Fruit fly (Drosophila melanogaster) whole organism, prepupa: Measurements from ENCODE around the gene CG5966.

Source experiments
- CG10631 ChIP-seq: fragments of 200-800 bp; sonication (Bioruptor generic); optimal IDR thresholded peaks from 2 replicates; lab custom pipeline; 2016; ENCODE audit warnings: missing biosample characterization, missing genetic modification characterization
- CG10669 ChIP-seq: fragments of 200-800 bp; sonication (Bioruptor generic); optimal IDR thresholded peaks from 3 replicates; lab custom pipeline; 2018; ENCODE audit warnings: missing biosample characterization, mild to moderate bottlenecking, missing genetic modification characterization, moderate library complexity
- CG11294 ChIP-seq: fragments of 200-800 bp; sonication (Bioruptor generic); IDR thresholded peaks from 2 replicates; pipeline ENCODE4 v1.3.6; 2022; ENCODE audit warnings: missing biosample characterization, missing genetic modification characterization
- CG11762 ChIP-seq: fragments of 200-800 bp; sonication (Bioruptor generic); optimal IDR thresholded peaks from 3 replicates; lab custom pipeline; 2016; ENCODE audit warnings: missing biosample characterization, missing genetic modification characterization; ENCODE audit not compliant: insufficient read depth
- CG11902 ChIP-seq: fragments of 200-800 bp; sonication (Bioruptor generic); optimal IDR thresholded peaks from 3 replicates; lab custom pipeline; 2016; ENCODE audit warnings: missing biosample characterization, missing genetic modification characterization
- CG15336 ChIP-seq: fragments of 200-800 bp; sonication (Bioruptor generic); IDR thresholded peaks from 2 replicates; pipeline ENCODE4 v1.3.6; 2022; ENCODE audit warnings: missing biosample characterization, missing genetic modification characterization
- CG3032 ChIP-seq: fragments of 200-800 bp; optimal IDR thresholded peaks from 2 replicates; lab custom pipeline; 2019; ENCODE audit warnings: missing biosample characterization, mild to moderate bottlenecking, missing genetic modification characterization, moderate library complexity
- CG31627 ChIP-seq: fragments of 200-800 bp; sonication (Bioruptor generic); optimal IDR thresholded peaks from 3 replicates; lab custom pipeline; 2016; ENCODE audit warnings: missing biosample characterization, missing genetic modification characterization
- CG32006 ChIP-seq: fragments of 200-800 bp; sonication (Bioruptor generic); optimal IDR thresholded peaks from 3 replicates; lab custom pipeline; 2017; ENCODE audit warnings: missing biosample characterization, mild to moderate bottlenecking, missing genetic modification characterization
- CG34406 ChIP-seq: fragments of 200-800 bp; sonication (Bioruptor generic); optimal IDR thresholded peaks from 3 replicates; lab custom pipeline; 2016; ENCODE audit warnings: missing biosample characterization, missing genetic modification characterization
- CG3919 ChIP-seq: fragments of 200-800 bp; sonication (Bioruptor generic); optimal IDR thresholded peaks from 3 replicates; lab custom pipeline; 2016; ENCODE audit warnings: missing biosample characterization, missing genetic modification characterization
- CG4318 ChIP-seq: fragments of 200-800 bp; sonication (Bioruptor generic); optimal IDR thresholded peaks from 3 replicates; lab custom pipeline; 2017; ENCODE audit warnings: missing biosample characterization, mild to moderate bottlenecking, missing genetic modification characterization
- CG6163 ChIP-seq: fragments of 200-800 bp; sonication (Bioruptor generic); IDR thresholded peaks from 3 replicates; pipeline ENCODE4 v1.3.6; 2022; ENCODE audit warnings: missing biosample characterization, missing genetic modification characterization
- CG6792 ChIP-seq: fragments of 200-800 bp; sonication (Bioruptor generic); optimal IDR thresholded peaks from 3 replicates; lab custom pipeline; 2016; ENCODE audit warnings: missing biosample characterization, missing genetic modification characterization
- CG7368 ChIP-seq: fragments of 200-800 bp; sonication (Bioruptor generic); optimal IDR thresholded peaks from 3 replicates; lab custom pipeline; 2016; ENCODE audit warnings: missing biosample characterization, missing genetic modification characterization
- CG8119 ChIP-seq: fragments of 200-800 bp; sonication (Bioruptor generic); IDR thresholded peaks from 3 replicates; pipeline ENCODE4 v1.3.6; 2022; ENCODE audit warnings: missing biosample characterization, missing genetic modification characterization
- CG8319 ChIP-seq: fragments of 200-800 bp; sonication (Bioruptor generic); optimal IDR thresholded peaks from 3 replicates; lab custom pipeline; 2016; ENCODE audit warnings: missing biosample characterization, missing genetic modification characterization
- CG8632 ChIP-seq: fragments of 200-800 bp; sonication (Bioruptor generic); optimal IDR thresholded peaks from 3 replicates; lab custom pipeline; 2016; ENCODE audit warnings: missing biosample characterization, missing genetic modification characterization
- CG9139 ChIP-seq: fragments of 200-800 bp; sonication (Bioruptor generic); optimal IDR thresholded peaks from 3 replicates; lab custom pipeline; 2017; ENCODE audit warnings: missing biosample characterization, mild to moderate bottlenecking, missing genetic modification characterization
- Eip75B ChIP-seq: fragments of 200-800 bp; sonication (Bioruptor generic); optimal IDR thresholded peaks from 3 replicates; lab custom pipeline; 2016; ENCODE audit warnings: missing biosample characterization, missing genetic modification characterization
- Eip78C ChIP-seq: fragments of 200-800 bp; sonication (Bioruptor generic); peaks from one replicate; lab custom pipeline; 2016; ENCODE audit warnings: missing biosample characterization, missing genetic modification characterization
- Eip93F ChIP-seq: fragments of 200-800 bp; sonication (Bioruptor generic); optimal IDR thresholded peaks from 2 replicates; lab custom pipeline; 2016; ENCODE audit warnings: missing biosample characterization, mild to moderate bottlenecking, missing genetic modification characterization
- Ets96B ChIP-seq: fragments of 200-800 bp; optimal IDR thresholded peaks from 2 replicates; lab custom pipeline; 2019; ENCODE audit warnings: missing biosample characterization, mild to moderate bottlenecking, missing genetic modification characterization, moderate library complexity
- Hr38 ChIP-seq: sonication (Bioruptor generic); optimal IDR thresholded peaks from 2 replicates; lab custom pipeline; 2016; ENCODE audit warnings: missing biosample characterization, missing genetic modification characterization
- Hr4 ChIP-seq: fragments of 200-800 bp; sonication (Bioruptor generic); optimal IDR thresholded peaks from 3 replicates; lab custom pipeline; 2016; ENCODE audit warnings: missing biosample characterization, missing genetic modification characterization
- Lpt ChIP-seq: fragments of 200-800 bp; sonication (Bioruptor generic); optimal IDR thresholded peaks from 3 replicates; lab custom pipeline; 2016; ENCODE audit warnings: missing biosample characterization, missing genetic modification characterization
- Met ChIP-seq: fragments of 200-800 bp; sonication (Bioruptor generic); optimal IDR thresholded peaks from 3 replicates; lab custom pipeline; 2016; ENCODE audit warnings: missing biosample characterization, missing genetic modification characterization
- OdsH ChIP-seq: fragments of 200-800 bp; sonication (Bioruptor generic); optimal IDR thresholded peaks from 3 replicates; lab custom pipeline; 2016; ENCODE audit warnings: missing biosample characterization, missing genetic modification characterization
- Smox ChIP-seq: fragments of 200-800 bp; sonication (Bioruptor generic); optimal IDR thresholded peaks from 3 replicates; lab custom pipeline; 2016; ENCODE audit warnings: missing biosample characterization, missing genetic modification characterization
- Sox14 ChIP-seq: fragments of 200-800 bp; sonication (Bioruptor generic); optimal IDR thresholded peaks from 3 replicates; lab custom pipeline; 2016; ENCODE audit warnings: missing biosample characterization, missing genetic modification characterization
- achi ChIP-seq: fragments of 200-800 bp; sonication (Bioruptor generic); optimal IDR thresholded peaks from 3 replicates; lab custom pipeline; 2016; ENCODE audit warnings: missing biosample characterization, missing genetic modification characterization
- acj6 ChIP-seq: fragments of 200-800 bp; sonication (Bioruptor generic); optimal IDR thresholded peaks from 3 replicates; lab custom pipeline; 2016; ENCODE audit warnings: missing biosample characterization, missing genetic modification characterization
- cyc ChIP-seq: fragments of 200-800 bp; sonication (Bioruptor generic); optimal IDR thresholded peaks from 3 replicates; lab custom pipeline; 2016; ENCODE audit warnings: missing biosample characterization, missing genetic modification characterization
- dac ChIP-seq: fragments of 200-800 bp; sonication (Bioruptor generic); optimal IDR thresholded peaks from 2 replicates; lab custom pipeline; 2017; ENCODE audit warnings: missing biosample characterization, mild to moderate bottlenecking, missing genetic modification characterization
- dsx ChIP-seq: fragments of 200-800 bp; optimal IDR thresholded peaks from 3 replicates; lab custom pipeline; 2019; ENCODE audit warnings: missing biosample characterization, mild to moderate bottlenecking, missing genetic modification characterization, moderate library complexity; ENCODE audit not compliant: poor library complexity, severe bottlenecking
- eg ChIP-seq: fragments of 200-800 bp; sonication (Bioruptor generic); IDR thresholded peaks from 3 replicates; pipeline ENCODE4 v1.3.6; 2022; ENCODE audit warnings: missing biosample characterization, missing genetic modification characterization
- fd85E ChIP-seq: fragments of 200-800 bp; sonication (Bioruptor generic); optimal IDR thresholded peaks from 3 replicates; lab custom pipeline; 2016; ENCODE audit warnings: missing biosample characterization, missing genetic modification characterization
- pdm3 ChIP-seq: fragments of 200-800 bp; sonication (Bioruptor generic); optimal IDR thresholded peaks from 3 replicates; lab custom pipeline; 2016; ENCODE audit warnings: missing biosample characterization, missing genetic modification characterization
- salr ChIP-seq, 2 experiments: fragments of 200-800 bp; sonication (Bioruptor generic); optimal IDR thresholded peaks; 3 replicates each; lab custom pipeline; 2016 to 2018; ENCODE audit warnings: missing biosample characterization in 2 of 2, missing genetic modification characterization in 2 of 2, mild to moderate bottlenecking in 1 of 2
- ss ChIP-seq, 2 experiments: fragments of 200-800 bp; sonication (Bioruptor generic); optimal IDR thresholded peaks; 2 replicates in 1 of 2; 3 replicates in 1 of 2; lab custom pipeline; 2017 to 2018; ENCODE audit warnings: mild to moderate bottlenecking in 2 of 2, missing biosample characterization in 2 of 2, missing genetic modification characterization in 2 of 2, moderate library complexity in 1 of 2
- svp ChIP-seq: fragments of 200-800 bp; sonication (Bioruptor generic); peaks from one replicate; lab custom pipeline; 2016; ENCODE audit warnings: missing biosample characterization, missing genetic modification characterization
- topi ChIP-seq: fragments of 200-800 bp; sonication (Bioruptor generic); optimal IDR thresholded peaks from 3 replicates; lab custom pipeline; 2016; ENCODE audit warnings: missing biosample characterization, missing genetic modification characterization
- vri ChIP-seq: fragments of 200-800 bp; sonication (Bioruptor generic); optimal IDR thresholded peaks from 3 replicates; lab custom pipeline; 2016; ENCODE audit warnings: missing biosample characterization, mild to moderate bottlenecking, missing genetic modification characterization

Gene CG5966

dm6 chrX:5973389-5974025 is 15.1 kb upstream of the CG5966 start (continued):
- TF ChIP-seq dac, result peak; percentile 16
- peak; percentile 61 to 63 for TF ChIP-seq salr (GFP tag; optimal IDR thresholded peaks at IDR 0.05; lab: Kevin White, UChicago)
- peak; percentile 74 for TF ChIP-seq achi (GFP tag; lab: Kevin White, UChicago)
- TF ChIP-seq Hr4 (GFP tag; lab: Kevin White, UChicago), result peak; percentile 9
- peak; percentile 77 for TF ChIP-seq OdsH
- TF ChIP-seq CG11294, result 0 out of 2 replicates have a peak, but pooled peaks have one; percentile 13
- peak; percentile 57 for TF ChIP-seq eg (GFP tag; lab: Robert Waterston, UW)
- TF ChIP-seq CG3919 (GFP tag; lab: Kevin White, UChicago), result peak; percentile 77
- peak; percentile 66 for TF ChIP-seq CG8119 (GFP tag; lab: Robert Waterston, UW)
- TF ChIP-seq CG11902 (GFP tag; lab: Kevin White, UChicago), result peak; percentile 34
- peak; percentile 31 for TF ChIP-seq CG9139 (GFP tag; lab: Kevin White, UChicago)
- TF ChIP-seq Ets96B (tag; lab: Kevin White, UChicago), result peak; percentile 79
- TF ChIP-seq Lpt (GFP tag; lab: Kevin White, UChicago), result peak; percentile 16
- no peak for TF ChIP-seq Hr38 (GFP tag; lab: Kevin White, UChicago)
- peak; percentile 75 for TF ChIP-seq acj6 (GFP tag; lab: Kevin White, UChicago)
- peak; percentile 93 for TF ChIP-seq CG6163 (GFP tag; lab: Robert Waterston, UW)
- TF ChIP-seq topi (GFP tag; lab: Kevin White, UChicago), result peak; percentile 81
- TF ChIP-seq CG31627 (GFP tag; lab: Kevin White, UChicago), result peak; percentile 76
- TF ChIP-seq CG8319 (GFP tag; lab: Kevin White, UChicago), result peak; percentile 55
- TF ChIP-seq CG7368, result peak; percentile 47
- peak; percentile 35 for TF ChIP-seq vri
- TF ChIP-seq CG34406, result peak; percentile 68
- TF ChIP-seq CG4318 (GFP tag; lab: Kevin White, UChicago), result peak; percentile 9
- TF ChIP-seq Eip93F (GFP tag; lab: Kevin White, UChicago), result no peak
- TF ChIP-seq ss (GFP tag; optimal IDR thresholded peaks at IDR 0.05; lab: Kevin White, UChicago), result peak in 1 of 2 experiments; percentile 33
- TF ChIP-seq fd85E (GFP tag; lab: Kevin White, UChicago), result peak; percentile 37
- TF ChIP-seq Sox14 (GFP tag; lab: Kevin White, UChicago), result peak; percentile 62
- peak; percentile 56 for TF ChIP-seq dsx (GFP tag; lab: Kevin White, UChicago)
- TF ChIP-seq CG3032 (tag; lab: Kevin White, UChicago), result peak; percentile 67

- peak; percentile 45 for TF ChIP-seq Ets96B (tag; lab: Kevin White, UChicago)
- peak; percentile 11 for TF ChIP-seq CG10631 (GFP tag; lab: Kevin White, UChicago)
- TF ChIP-seq fd85E (GFP tag; lab: Kevin White, UChicago), result no peak
- peak; percentile 1 to 15 for TF ChIP-seq ss (GFP tag; optimal IDR thresholded peaks at IDR 0.05; lab: Kevin White, UChicago)
- TF ChIP-seq svp (GFP tag; lab: Kevin White, UChicago), result peak; percentile 65
- peak; percentile 31 for TF ChIP-seq CG3032 (tag; lab: Kevin White, UChicago)
- no peak for TF ChIP-seq Lpt (GFP tag; lab: Kevin White, UChicago)
- TF ChIP-seq eg (GFP tag; lab: Robert Waterston, UW), result 0 out of 3 replicates have a peak, but pooled peaks have one; percentile 8
- peak; percentile 6 for TF ChIP-seq CG3919 (GFP tag; lab: Kevin White, UChicago)
- peak; percentile 11 for TF ChIP-seq Eip75B (GFP tag; lab: Kevin White, UChicago)
- TF ChIP-seq CG10669 (GFP tag; lab: Kevin White, UChicago), result peak; percentile 43
- peak; percentile 56; the same call in 2 of the 3 replicates for TF ChIP-seq CG6163 (GFP tag; lab: Robert Waterston, UW)
- TF ChIP-seq vri, result no peak
- peak; percentile 25 for TF ChIP-seq dsx (GFP tag; lab: Kevin White, UChicago)
- TF ChIP-seq CG11762 (GFP tag; lab: Kevin White, UChicago), result no peak
- peak; percentile 50; the same call in 2 of the 3 replicates for TF ChIP-seq CG8119 (GFP tag; lab: Robert Waterston, UW)
- peak; percentile 17 for TF ChIP-seq CG8632
- no peak for TF ChIP-seq Smox
- peak; percentile 21 for TF ChIP-seq achi (GFP tag; lab: Kevin White, UChicago)
- TF ChIP-seq CG11294, result no peak
- TF ChIP-seq Met, result no peak
- TF ChIP-seq Sox14 (GFP tag; lab: Kevin White, UChicago), result no peak
- TF ChIP-seq pdm3, result peak; percentile 35
- TF ChIP-seq Eip78C (GFP tag; lab: Kevin White, UChicago), result peak; percentile 92
- TF ChIP-seq CG32006 (GFP tag; lab: Kevin White, UChicago), result peak; percentile 31
- peak; percentile 13 for TF ChIP-seq OdsH
- peak; percentile 26 for TF ChIP-seq acj6 (GFP tag; lab: Kevin White, UChicago)
- TF ChIP-seq CG4318 (GFP tag; lab: Kevin White, UChicago), result no peak
- TF ChIP-seq CG6792, result peak; percentile 16
- peak; percentile 50 for TF ChIP-seq CG15336
- no peak for TF ChIP-seq cyc (GFP tag; lab: Kevin White, UChicago)
These were observed 14.0 kb upstream of the CG5966 start for dm6 chrX:5974358-5975143.
